Fruit fly (Drosophila melanogaster): ENCODE results near the gene fid.

Gene fid

DNA sequence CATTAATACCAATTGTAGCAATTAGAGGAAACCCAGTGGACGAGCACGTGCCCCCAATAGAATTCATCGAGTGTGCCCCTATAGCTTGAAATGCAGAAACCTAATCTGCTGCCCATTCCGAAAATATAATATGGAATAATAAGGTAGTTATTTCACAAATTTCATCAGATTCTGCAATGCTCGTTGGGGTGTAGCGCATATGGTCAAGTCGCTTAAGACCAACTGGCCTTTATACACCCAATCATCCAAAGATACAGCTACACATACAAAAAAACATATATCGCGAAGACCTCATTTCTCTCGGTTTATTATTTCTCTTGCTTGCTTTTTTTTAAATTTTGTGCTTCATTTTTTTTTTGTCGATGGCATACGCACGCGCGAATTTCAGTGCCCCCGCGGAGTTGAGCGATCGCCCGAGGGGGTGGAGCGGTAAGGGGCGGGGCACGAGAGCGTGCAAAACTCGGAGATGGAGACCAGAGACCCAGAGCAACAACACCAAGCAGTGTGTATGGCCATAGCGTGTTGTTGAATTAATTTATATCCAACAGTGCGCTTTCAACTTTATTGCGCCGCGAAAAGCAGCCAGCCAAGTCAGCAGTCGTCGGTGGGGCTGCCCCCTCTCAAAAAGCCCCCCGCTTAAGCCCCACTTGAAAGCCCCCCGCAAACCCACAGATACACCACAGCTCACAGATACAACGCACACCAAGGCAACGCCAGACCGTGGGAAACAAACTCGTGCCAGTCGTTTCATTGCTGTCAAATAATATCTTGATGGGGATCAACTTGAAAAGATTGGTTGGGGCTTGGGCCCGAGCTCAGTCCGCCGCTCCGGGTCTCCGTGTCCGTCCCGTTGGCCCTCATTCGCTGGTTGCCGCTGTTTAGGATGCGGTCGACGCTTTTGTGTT lies 38.3 kb downstream of the fid start (continued):
- TF ChIP-seq dati (GFP tag; IDR thresholded peaks at IDR 0.05) = no peak
- no peak for TF ChIP-seq Fer2 (tag; optimal IDR thresholded peaks at IDR 0.05)
- no peak for TF ChIP-seq MTF-1 (GFP tag; optimal IDR thresholded peaks at IDR 0.05; ENCODE audit: borderline replicate concordance)
- TF ChIP-seq pzg (GFP tag; optimal IDR thresholded peaks at IDR 0.05) = no peak
- TF ChIP-seq Bteb2 (GFP tag; optimal IDR thresholded peaks at IDR 0.05) = no peak
- no peak for TF ChIP-seq sim (GFP tag; IDR thresholded peaks at IDR 0.05)
- TF ChIP-seq bsh (GFP tag; optimal IDR thresholded peaks at IDR 0.05) = peak in 1 of 2 experiments; percentile 46
- no peak for TF ChIP-seq Lim3 (GFP tag; IDR thresholded peaks at IDR 0.05)
- no peak for TF ChIP-seq esg (GFP tag; conservative IDR thresholded peaks at IDR 0.05)
- TF ChIP-seq Dbx (GFP tag; IDR thresholded peaks at IDR 0.05) = no peak
- TF ChIP-seq CG8924 (tag; optimal IDR thresholded peaks at IDR 0.05) = no peak
- peak; percentile 93 for TF ChIP-seq nom (GFP tag; optimal IDR thresholded peaks at IDR 0.05)
- peak; percentile 82 for TF ChIP-seq pros (GFP tag; optimal IDR thresholded peaks at IDR 0.05)
- TF ChIP-seq CG17186 (GFP tag; optimal IDR thresholded peaks at IDR 0.05) = no peak
- no peak for TF ChIP-seq HLH4C (GFP tag; IDR thresholded peaks at IDR 0.05; ENCODE audit: partially characterized antibody)
- 0 out of 3 replicates have a peak, but pooled peaks have one; percentile 28 for TF ChIP-seq ci (GFP tag; IDR thresholded peaks at IDR 0.05)
- TF ChIP-seq Fer3 (tag; optimal IDR thresholded peaks at IDR 0.05) = no peak
- TF ChIP-seq CG8290 (GFP tag; optimal IDR thresholded peaks at IDR 0.05) = no peak
- TF ChIP-seq CG8290 (tag; optimal IDR thresholded peaks at IDR 0.05) = peak in 1 of 2 experiments; percentile 38
- TF ChIP-seq gsb-n (tag; optimal IDR thresholded peaks at IDR 0.05) = no peak
- no peak for TF ChIP-seq CG6272 (GFP tag; IDR thresholded peaks at IDR 0.05)
- TF ChIP-seq CG6683 (GFP tag; optimal IDR thresholded peaks at IDR 0.05) = no peak
- TF ChIP-seq CoRest (tag; optimal IDR thresholded peaks at IDR 0.05) = no peak
- no peak for TF ChIP-seq PHDP (tag; optimal IDR thresholded peaks at IDR 0.05)
- no peak for TF ChIP-seq Hr3 (GFP tag; optimal IDR thresholded peaks at IDR 0.05)
- no peak for TF ChIP-seq ab (GFP tag; optimal IDR thresholded peaks at IDR 0.05)
- TF ChIP-seq HLH3B (GFP tag; IDR thresholded peaks at IDR 0.05) = no peak
- no peak for TF ChIP-seq CG4328 (GFP tag; optimal IDR thresholded peaks at IDR 0.05)
- TF ChIP-seq CG12299 (tag; optimal IDR thresholded peaks at IDR 0.05) = no peak
- no peak for TF ChIP-seq stc (GFP tag; IDR thresholded peaks at IDR 0.05)
- no peak for TF ChIP-seq mld (GFP tag; IDR thresholded peaks at IDR 0.05; ENCODE audit: partially characterized antibody)

DNA sequence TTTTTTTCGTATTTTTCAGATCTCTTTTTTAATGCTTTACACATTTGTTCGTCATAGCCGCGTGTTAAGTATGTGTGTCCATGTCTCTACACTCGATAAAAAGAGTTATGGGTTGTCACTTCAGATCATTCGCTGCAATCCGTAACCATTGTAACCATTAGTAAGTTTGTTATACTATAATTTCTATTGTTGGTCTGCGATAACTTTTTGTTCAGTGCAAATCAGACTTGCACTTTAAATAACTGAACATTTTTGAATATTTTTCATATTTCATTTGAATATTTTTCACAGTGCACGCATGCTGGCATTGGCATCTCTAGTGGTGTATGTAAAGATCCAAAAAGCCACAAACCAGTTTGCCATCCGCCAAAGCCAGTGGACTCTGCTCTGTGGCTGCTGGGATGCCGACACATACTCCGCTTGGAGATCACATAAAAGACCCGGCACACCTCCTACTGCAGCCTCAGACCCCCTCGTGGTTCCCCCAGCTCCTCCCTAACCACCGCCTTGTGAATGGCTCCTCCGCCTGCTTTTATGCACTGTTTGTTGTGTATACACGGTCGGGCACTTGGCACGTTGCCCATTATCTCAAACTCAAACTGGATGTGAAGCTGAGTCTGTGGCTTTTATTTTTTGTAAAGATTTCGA lies 39.1 kb downstream of the fid start:
- TF ChIP-seq gcm2 (GFP tag; optimal IDR thresholded peaks at IDR 0.05) (peak; percentile 67), Dbx (GFP tag; IDR thresholded peaks at IDR 0.05) (peak; percentile 80; the same call in 2 of the 3 replicates), CG15514 (GFP tag; optimal IDR thresholded peaks at IDR 0.05) (peak; percentile 46), B-H2 (GFP tag; optimal IDR thresholded peaks at IDR 0.05) (no peak), CG13296 (GFP tag; optimal IDR thresholded peaks at IDR 0.05) (peak; percentile 76), CG4617 (GFP tag; optimal IDR thresholded peaks at IDR 0.05; ENCODE audit: borderline replicate concordance) (peak; percentile 54), CG4360 (GFP tag; IDR thresholded peaks at IDR 0.05) (peak; percentile 66), ewg (GFP tag; optimal IDR thresholded peaks at IDR 0.05) (peak; percentile 80), Hmr (GFP tag; optimal IDR thresholded peaks at IDR 0.05) (peak; percentile 78), CG10147 (GFP tag; optimal IDR thresholded peaks at IDR 0.05) (peak; percentile 84), pros (GFP tag; optimal IDR thresholded peaks at IDR 0.05) (no peak), ash1 (GFP tag; optimal IDR thresholded peaks at IDR 0.05) (no peak), org-1 (GFP tag; optimal IDR thresholded peaks at IDR 0.05) (peak; percentile 77), CG2712 (tag; optimal IDR thresholded peaks at IDR 0.05) (peak; percentile 95), CG17802 (tag; optimal IDR thresholded peaks at IDR 0.05) (peak; percentile 75), slou (GFP tag; optimal IDR thresholded peaks at IDR 0.05) (peak; percentile 37), CG17568 (GFP tag; optimal IDR thresholded peaks at IDR 0.05) (peak; percentile 86), CG11085 (GFP tag; IDR thresholded peaks at IDR 0.05) (peak; percentile 53; the same call in 1 of the 2 replicates), zf30C (GFP tag; optimal IDR thresholded peaks at IDR 0.05) (peak; percentile 76)
